Worm (Caenorhabditis elegans) whole organism, L4 larva: ENCODE data around the gene csa-1.

Experiments
- R02D3.7 ChIP-seq: fragments of 150-350 bp; sonication (generic microtip); optimal IDR thresholded peaks from 3 replicates; lab custom pipeline; 2014; ENCODE audit warnings: missing biosample characterization, missing genetic modification characterization
- ZK546.5 ChIP-seq, 2 experiments: sonication (generic microtip); optimal IDR thresholded peaks; 2 replicates each; lab custom pipeline; 2017; ENCODE audit warnings: missing biosample characterization in 2 of 2, missing genetic modification characterization in 2 of 2
- ceh-28 ChIP-seq: fragments of 150-350 bp; optimal IDR thresholded peaks from 2 replicates; lab custom pipeline; 2014; ENCODE audit warnings: missing biosample characterization, missing genetic modification reagents, missing genetic modification characterization
- lsy-2 ChIP-seq, 2 experiments: fragments of 150-350 bp in 1 of 2; sonication (generic microtip) in 1 of 2; optimal IDR thresholded peaks; 2 replicates each; lab custom pipeline; 2014 to 2017; ENCODE audit warnings: missing biosample characterization in 2 of 2, missing genetic modification characterization in 2 of 2
- mep-1 ChIP-seq: fragments of 150-350 bp; sonication (generic microtip); optimal IDR thresholded peaks from 3 replicates; lab custom pipeline; 2014; ENCODE audit warnings: missing biosample characterization, missing genetic modification characterization
- saeg-2 ChIP-seq: fragments of 200-800 bp; sonication (Bioruptor generic); IDR thresholded peaks from 2 replicates; pipeline ENCODE4 v1.3.6; 2022; ENCODE audit warnings: missing genetic modification reagents, missing genetic modification characterization, missing compliant biosample characterization
- snpc-4 ChIP-seq: fragments of 150-350 bp; optimal IDR thresholded peaks from 2 replicates; lab custom pipeline; 2014; ENCODE audit warnings: missing biosample characterization, missing genetic modification characterization

- TF ChIP-seq snpc-4 (tag; lab: Kevin White, UChicago) (no peak), saeg-2 (no peak), ceh-28 (tag; lab: Kevin White, UChicago) (no peak), R02D3.7 (tag; lab: Kevin White, UChicago) (no peak), ZK546.5 (tag; optimal IDR thresholded peaks at IDR 0.05; lab: Kevin White, UChicago) (no peak), mep-1 (tag; lab: Kevin White, UChicago) (peak; percentile 42), lsy-2 (tag; optimal IDR thresholded peaks at IDR 0.05; lab: Kevin White, UChicago) (peak in 1 of 2 experiments; percentile 59)
Measured at ce11 chrII:9324824-9325351, 5.4 kb upstream of the csa-1 start, which contains the start of gene eat-3.
